Fruit fly (Drosophila melanogaster): ENCODE data around the gene Faf2.

The Faf2 gene

dm6 chr2L:18705617-18706046 lies 2.9 kb downstream of the Faf2 start, which contains the start of gene Jwa (continued):
- TF ChIP-seq prd (optimal IDR thresholded peaks at IDR 0.05) (no peak), prd (GFP tag; IDR thresholded peaks at IDR 0.05) (peak; percentile 95), Scr (GFP tag; IDR thresholded peaks at IDR 0.05; ENCODE audit: partially characterized antibody) (peak; percentile 99), CG18262 (tag; optimal IDR thresholded peaks at IDR 0.05) (peak; percentile 81), CG15269 (tag; optimal IDR thresholded peaks at IDR 0.05) (peak; percentile 81), tio (GFP tag; optimal IDR thresholded peaks at IDR 0.05) (peak; percentile 95), Hr39 (optimal IDR thresholded peaks at IDR 0.05) (no peak), Bdp1 (GFP tag; optimal IDR thresholded peaks at IDR 0.05) (peak; percentile 91), knrl (GFP tag; IDR thresholded peaks at IDR 0.05; ENCODE audit: partially characterized antibody) (peak; percentile 100), Ada2b (GFP tag; IDR thresholded peaks at IDR 0.05) (peak; percentile 79), p53 (GFP tag; optimal IDR thresholded peaks at IDR 0.05) (peak; percentile 40), HLHmδ (GFP tag; optimal IDR thresholded peaks at IDR 0.05) (no peak), sim (GFP tag; IDR thresholded peaks at IDR 0.05) (peak; percentile 63; the same call in 1 of the 2 replicates), GATAe (GFP tag; conservative IDR thresholded peaks at IDR 0.05) (peak; percentile 41; the same call in 1 of the 2 replicates), CG1602 (GFP tag; optimal IDR thresholded peaks at IDR 0.05) (peak; percentile 94), CG8089 (GFP tag; optimal IDR thresholded peaks at IDR 0.05) (peak; percentile 85), CG2875 (GFP tag; optimal IDR thresholded peaks at IDR 0.05) (peak; percentile 68), CG9727 (GFP tag; optimal IDR thresholded peaks at IDR 0.05) (peak; percentile 81), ap (GFP tag; IDR thresholded peaks at IDR 0.05) (peak; percentile 94), CG3838 (GFP tag; optimal IDR thresholded peaks at IDR 0.05) (peak; percentile 84), BEAF-32 (GFP tag; optimal IDR thresholded peaks at IDR 0.05) (peak; percentile 98), CG7786 (GFP tag; optimal IDR thresholded peaks at IDR 0.05) (peak; percentile 94), CG18764 (GFP tag; optimal IDR thresholded peaks at IDR 0.05) (peak; percentile 78), CG11093 (GFP tag; IDR thresholded peaks at IDR 0.05) (peak; percentile 78; the same call in 2 of the 3 replicates), pzg (GFP tag; optimal IDR thresholded peaks at IDR 0.05) (peak; percentile 70), tup (GFP tag; optimal IDR thresholded peaks at IDR 0.05) (peak; percentile 67), CG8924 (tag; optimal IDR thresholded peaks at IDR 0.05) (peak; percentile 93), CG10959 (GFP tag; IDR thresholded peaks at IDR 0.05) (peak; percentile 82), CG6272 (GFP tag; IDR thresholded peaks at IDR 0.05) (peak; percentile 96), ewg (GFP tag; optimal IDR thresholded peaks at IDR 0.05) (peak; percentile 84), Med (GFP tag) (peak; percentile 98), wdn (GFP tag; IDR thresholded peaks at IDR 0.05) (peak; percentile 84), Lim3 (GFP tag; IDR thresholded peaks at IDR 0.05) (peak; percentile 65), CG12769 (tag; optimal IDR thresholded peaks at IDR 0.05) (peak; percentile 84), CG12104 (GFP tag; optimal IDR thresholded peaks at IDR 0.05) (peak; percentile 73), Chrac-16 (GFP tag; optimal IDR thresholded peaks at IDR 0.05) (peak; percentile 99), cad (GFP tag; optimal IDR thresholded peaks at IDR 0.05) (no peak), al (GFP tag; IDR thresholded peaks at IDR 0.05) (peak; percentile 96), CG1529 (GFP tag; optimal IDR thresholded peaks at IDR 0.05) (peak; percentile 90), CG30403 (GFP tag; optimal IDR thresholded peaks at IDR 0.05) (peak; percentile 97), CG15073 (GFP tag; optimal IDR thresholded peaks at IDR 0.05) (peak; percentile 80), CG10565 (GFP tag; optimal IDR thresholded peaks at IDR 0.05) (peak; percentile 52), PHDP (tag; optimal IDR thresholded peaks at IDR 0.05) (peak; percentile 95), vnd (GFP tag; IDR thresholded peaks at IDR 0.05; ENCODE audit: partially characterized antibody) (peak; percentile 100), H15 (GFP tag; IDR thresholded peaks at IDR 0.05) (peak; percentile 88), CG3847 (GFP tag; IDR thresholded peaks at IDR 0.05) (peak; percentile 96), sc (optimal IDR thresholded peaks at IDR 0.05) (no peak), sc (GFP tag; optimal IDR thresholded peaks at IDR 0.05) (peak; percentile 86), lmd (GFP tag; IDR thresholded peaks at IDR 0.05) (peak; percentile 91), fu2 (GFP tag; optimal IDR thresholded peaks at IDR 0.05) (peak; percentile 93), tna (GFP tag; IDR thresholded peaks at IDR 0.05; ENCODE audit: partially characterized antibody) (peak; percentile 95), HLH4C (GFP tag; IDR thresholded peaks at IDR 0.05; ENCODE audit: partially characterized antibody) (peak; percentile 98)
